Worm (Caenorhabditis elegans) whole organism, young adult: ENCODE measurements around the gene nhr-280.
A peak's percentile ranks its signal among the peaks of the same experiment; 100 is the strongest.

Experiments used
- B0019.2 ChIP-seq: fragments of 200-800 bp; sonication (Bioruptor generic); conservative IDR thresholded peaks from 2 replicates; pipeline ENCODE4 v1.3.6; 2022; ENCODE audit warnings: missing genetic modification reagents, missing genetic modification characterization, missing compliant biosample characterization
- F10E7.11 ChIP-seq: sonication (generic microtip); optimal IDR thresholded peaks from 2 replicates; lab custom pipeline; 2017; ENCODE audit warnings: mild to moderate bottlenecking, missing genetic modification characterization, moderate library complexity, missing compliant biosample characterization
- T07F8.4 ChIP-seq: sonication (generic microtip); optimal IDR thresholded peaks from 2 replicates; lab custom pipeline; 2016; ENCODE audit warnings: mild to moderate bottlenecking, missing genetic modification characterization, moderate library complexity, missing compliant biosample characterization
- T26A5.8 ChIP-seq: sonication (generic microtip); optimal IDR thresholded peaks from 2 replicates; lab custom pipeline; 2016; ENCODE audit warnings: missing genetic modification characterization, missing compliant biosample characterization
- ama-1 ChIP-seq, 3 experiments: fragments of 150-350 bp in 1 of 3; sonication (generic microtip) in 2 of 3; optimal IDR thresholded peaks; 2 replicates each; lab custom pipeline; 2014 to 2018; ENCODE audit warnings: missing biosample characterization in 2 of 3, missing genetic modification characterization in 2 of 3, missing genetic modification reagents in 2 of 3
- atf-7 ChIP-seq: sonication (generic microtip); optimal IDR thresholded peaks from 2 replicates; lab custom pipeline; 2017; ENCODE audit warnings: mild to moderate bottlenecking, missing genetic modification characterization, missing compliant biosample characterization
- ceh-100 ChIP-seq: fragments of 200-800 bp; sonication (Bioruptor generic); IDR thresholded peaks from 2 replicates; pipeline ENCODE4 v1.3.6; 2022; ENCODE audit warnings: missing genetic modification reagents, missing genetic modification characterization, missing compliant biosample characterization
- fkh-3 ChIP-seq: sonication (generic microtip); optimal IDR thresholded peaks from 2 replicates; lab custom pipeline; 2016; ENCODE audit warnings: mild to moderate bottlenecking, missing genetic modification characterization, missing compliant biosample characterization
- sptf-2 ChIP-seq: fragments of 200-800 bp; sonication (Bioruptor generic); optimal IDR thresholded peaks from 2 replicates; lab custom pipeline; 2018; ENCODE audit warnings: mild to moderate bottlenecking, missing genetic modification characterization, missing compliant biosample characterization

DNA sequence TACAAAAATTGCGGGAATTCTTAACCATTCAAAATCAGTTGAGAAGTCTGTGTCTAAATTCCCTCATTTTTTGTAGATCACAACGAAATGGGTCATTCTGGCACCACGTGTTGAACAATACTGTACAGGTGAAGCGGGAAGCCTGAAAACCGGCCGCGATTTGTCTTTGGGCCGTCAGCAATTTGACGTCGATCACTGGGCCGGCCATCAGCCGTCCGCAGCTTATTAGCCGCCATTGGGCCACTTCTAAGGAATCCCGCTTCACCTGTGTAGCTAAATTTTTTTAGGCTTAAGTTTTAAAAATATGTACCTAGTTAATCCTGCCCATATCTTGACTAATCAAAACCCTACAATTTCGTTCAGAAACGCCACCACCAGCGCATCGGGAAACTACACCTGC is 29.1 kb upstream of the nhr-280 start:
- TF ChIP-seq sptf-2 (no peak), ceh-100 (no peak), fkh-3 (tag; lab: Kevin White, UChicago) (peak; percentile 19), B0019.2 (GFP tag; lab: Robert Waterston, UW) (no peak), F10E7.11 (tag; lab: Kevin White, UChicago) (no peak), atf-7 (tag; lab: Kevin White, UChicago) (no peak), T07F8.4 (tag; lab: Kevin White, UChicago) (no peak), ama-1 (optimal IDR thresholded peaks at IDR 0.05; lab: Kevin White, UChicago) (no peak), ama-1 (GFP tag; optimal IDR thresholded peaks at IDR 0.05; lab: Kevin White, UChicago) (no peak), T26A5.8 (tag; lab: Kevin White, UChicago) (no peak)
